Worm (Caenorhabditis elegans): ENCODE measurements around the gene Y38A10A.11.
"Not testable (repeated sequence)": the region's sequence is repeated elsewhere in the genome, so short reads cannot be mapped to it uniquely, and the experiment has no call there.

Y38A10A.11 gene

ce11 chrV:6095829-6096228, 7.5 kb downstream of the Y38A10A.11 start, which contains the start of gene Y38A10A.7:
Gene Y38A10A.7 (plus strand): TSS chrV:6096197.
- no peak for TF ChIP-seq peb-1 (tag; optimal IDR thresholded peaks at IDR 0.05)
- TF ChIP-seq elt-1 (tag; optimal IDR thresholded peaks at IDR 0.05) = no peak
- peak in 1 of 2 experiments; percentile 47 for TF ChIP-seq lsy-2 (tag; optimal IDR thresholded peaks at IDR 0.05)
- peak; percentile 61 for TF ChIP-seq C34F6.9 (tag; optimal IDR thresholded peaks at IDR 0.05)
- no peak for TF ChIP-seq ama-1 (optimal IDR thresholded peaks at IDR 0.05)
- peak; percentile 8 for TF ChIP-seq gmeb-1 (tag; optimal IDR thresholded peaks at IDR 0.05)
- peak; percentile 9 for TF ChIP-seq crh-2 (tag; optimal IDR thresholded peaks at IDR 0.05)
- peak; percentile 36 for TF ChIP-seq unc-55 (GFP tag; optimal IDR thresholded peaks at IDR 0.05)
- no peak for TF ChIP-seq mbf-1 (tag; optimal IDR thresholded peaks at IDR 0.05)
- TF ChIP-seq nhr-11 (tag; optimal IDR thresholded peaks at IDR 0.05) = no peak

ce11 chrV:6069968-6070367, 33.4 kb downstream of the Y38A10A.11 start, which contains the start of gene fbxa-214:
Gene fbxa-214 (minus strand): TSS chrV:6070068.
- TF ChIP-seq snpc-4 (tag; optimal IDR thresholded peaks at IDR 0.05); lin-39 (tag; optimal IDR thresholded peaks at IDR 0.05); lin-13 (GFP tag; optimal IDR thresholded peaks at IDR 0.05): not testable (repeated sequence)

ce11 chrV:6067112-6067511, 36.2 kb downstream of the Y38A10A.11 start, which contains the start of gene srh-10:
Gene srh-10 (minus strand): TSS chrV:6067140.
- TF ChIP-seq ama-1 (optimal IDR thresholded peaks at IDR 0.05) = no peak
- no peak for TF ChIP-seq blmp-1 (tag; optimal IDR thresholded peaks at IDR 0.05; ENCODE audit: insufficient read depth)
- no peak for TF ChIP-seq dmd-4 (tag; optimal IDR thresholded peaks at IDR 0.05)
- no peak for TF ChIP-seq lin-11 (tag; optimal IDR thresholded peaks at IDR 0.05)
- TF ChIP-seq alr-1 (tag; optimal IDR thresholded peaks at IDR 0.05) = no peak
- TF ChIP-seq fos-1 (tag; optimal IDR thresholded peaks at IDR 0.05) = no peak
- TF ChIP-seq R02D3.7 (tag; optimal IDR thresholded peaks at IDR 0.05) = no peak
- TF ChIP-seq ztf-1 (GFP tag; conservative IDR thresholded peaks at IDR 0.05) = no peak
- no peak for TF ChIP-seq peb-1 (tag; optimal IDR thresholded peaks at IDR 0.05)
- no peak for TF ChIP-seq aly-2 (tag; optimal IDR thresholded peaks at IDR 0.05)

ce11 chrV:6063330-6063729, 40.0 kb downstream of the Y38A10A.11 start, which contains the start of gene Y38A10A.2:
Gene Y38A10A.2 (minus strand): TSS chrV:6063430.
- TF ChIP-seq fos-1 (tag; optimal IDR thresholded peaks at IDR 0.05) = no peak
- no peak for TF ChIP-seq egl-27 (tag; optimal IDR thresholded peaks at IDR 0.05)
- TF ChIP-seq ceh-82 (tag; optimal IDR thresholded peaks at IDR 0.05) = no peak
- TF ChIP-seq lin-13 (GFP tag; optimal IDR thresholded peaks at IDR 0.05) = no peak
- no peak for TF ChIP-seq Y55F3AM.14 (GFP tag; optimal IDR thresholded peaks at IDR 0.05)

ce11 chrV:6055289-6055688, 48.0 kb downstream of the Y38A10A.11 start, which contains the start of gene srd-20:
Gene srd-20 (plus strand): TSS chrV:6055589.
- no peak for TF ChIP-seq ama-1 (optimal IDR thresholded peaks at IDR 0.05)
- no peak for TF ChIP-seq ceh-82 (tag; optimal IDR thresholded peaks at IDR 0.05)
- TF ChIP-seq dmd-4 (tag; optimal IDR thresholded peaks at IDR 0.05) = no peak
- no peak for TF ChIP-seq aly-2 (tag; optimal IDR thresholded peaks at IDR 0.05)
- TF ChIP-seq lin-39 (tag; optimal IDR thresholded peaks at IDR 0.05) = no peak
- no peak for TF ChIP-seq F13H6.1 (tag; optimal IDR thresholded peaks at IDR 0.05)

- peak; percentile 22 for TF ChIP-seq snpc-4 (tag; optimal IDR thresholded peaks at IDR 0.05)
- no peak for TF ChIP-seq elt-3 (tag; optimal IDR thresholded peaks at IDR 0.05)
- TF ChIP-seq ZK546.5 (tag; optimal IDR thresholded peaks at IDR 0.05) = no peak
- TF ChIP-seq sma-3 (GFP tag; optimal IDR thresholded peaks at IDR 0.05) = peak; percentile 74
- TF ChIP-seq unc-39 (tag; optimal IDR thresholded peaks at IDR 0.05) = no peak
- peak; percentile 59 for TF ChIP-seq nhr-6 (tag; optimal IDR thresholded peaks at IDR 0.05)
- no peak for TF ChIP-seq ztf-11 (tag; optimal IDR thresholded peaks at IDR 0.05)
- peak; percentile 17 for TF ChIP-seq ceh-82 (tag; optimal IDR thresholded peaks at IDR 0.05)
- TF ChIP-seq C34F6.9 (tag; optimal IDR thresholded peaks at IDR 0.05) = peak; percentile 97
- peak; percentile 85 for TF ChIP-seq lin-13 (GFP tag; optimal IDR thresholded peaks at IDR 0.05)
- peak; percentile 32 for TF ChIP-seq ceh-16 (tag; optimal IDR thresholded peaks at IDR 0.05)
- no peak for TF ChIP-seq aly-2 (tag; optimal IDR thresholded peaks at IDR 0.05)
- TF ChIP-seq unc-55 (GFP tag; optimal IDR thresholded peaks at IDR 0.05) = peak; percentile 97
- TF ChIP-seq blmp-1 (tag; optimal IDR thresholded peaks at IDR 0.05; ENCODE audit: insufficient read depth) = peak; percentile 18
- peak; percentile 89 for TF ChIP-seq nhr-129 (tag; optimal IDR thresholded peaks at IDR 0.05)
- peak; percentile 43 to 91 for TF ChIP-seq lsy-2 (tag; optimal IDR thresholded peaks at IDR 0.05)
- TF ChIP-seq alr-1 (tag; optimal IDR thresholded peaks at IDR 0.05) = no peak
- no peak for TF ChIP-seq Y55F3AM.14 (GFP tag; optimal IDR thresholded peaks at IDR 0.05)
- peak in 1 of 2 experiments; percentile 31 for TF ChIP-seq mdl-1 (tag; optimal IDR thresholded peaks at IDR 0.05)
- peak; percentile 81 for TF ChIP-seq F13H6.1 (tag; optimal IDR thresholded peaks at IDR 0.05)
- peak; percentile 73 for TF ChIP-seq ztf-4 (tag; optimal IDR thresholded peaks at IDR 0.05)
- TF ChIP-seq mab-5 (tag; optimal IDR thresholded peaks at IDR 0.05) = peak; percentile 91
- TF ChIP-seq nhr-21 (tag; optimal IDR thresholded peaks at IDR 0.05) = peak; percentile 22
- TF ChIP-seq sem-4 (tag; optimal IDR thresholded peaks at IDR 0.05) = peak; percentile 87
- peak; percentile 22 for TF ChIP-seq egl-27 (tag; optimal IDR thresholded peaks at IDR 0.05)
- peak; percentile 89 for TF ChIP-seq crh-2 (tag; optimal IDR thresholded peaks at IDR 0.05)
- peak; percentile 10 for TF ChIP-seq nhr-77 (tag; optimal IDR thresholded peaks at IDR 0.05)
- peak; percentile 97 for TF ChIP-seq fos-1 (tag; optimal IDR thresholded peaks at IDR 0.05)
- TF ChIP-seq zag-1 (tag; optimal IDR thresholded peaks at IDR 0.05) = peak; percentile 89
- peak; percentile 47 for TF ChIP-seq skn-1 (tag; optimal IDR thresholded peaks at IDR 0.05)
These were observed 50.1 kb downstream of the Y38A10A.11 start, which contains the start of gene seip-1 for ce11 chrV:6053188-6053687. Gene seip-1 (minus strand): TSS chrV:6053238.
